Fruit fly (Drosophila melanogaster): Measurements from ENCODE around the gene Shmt.

The Shmt gene

dm6 chrX:5896809-5897700 is 19.5 kb downstream of the Shmt start:
- TF ChIP-seq psq (optimal IDR thresholded peaks at IDR 0.05), result no peak
- no peak for TF ChIP-seq EcR (GFP tag; optimal IDR thresholded peaks at IDR 0.05)
- no peak for TF ChIP-seq pan (optimal IDR thresholded peaks at IDR 0.05)
- TF ChIP-seq Dll (optimal IDR thresholded peaks at IDR 0.05), result no peak
- no peak for TF ChIP-seq usp (GFP tag; optimal IDR thresholded peaks at IDR 0.05)
- no peak for TF ChIP-seq CG8478 (optimal IDR thresholded peaks at IDR 0.05)

- TF ChIP-seq usp (GFP tag; optimal IDR thresholded peaks at IDR 0.05), result no peak
- TF ChIP-seq CG8478 (optimal IDR thresholded peaks at IDR 0.05), result no peak
- TF ChIP-seq pan (optimal IDR thresholded peaks at IDR 0.05), result no peak
- no peak for TF ChIP-seq EcR (GFP tag; optimal IDR thresholded peaks at IDR 0.05)
- TF ChIP-seq Dll (optimal IDR thresholded peaks at IDR 0.05), result no peak
- TF ChIP-seq psq (optimal IDR thresholded peaks at IDR 0.05), result no peak
Measured at dm6 chrX:5895821-5896550, 20.6 kb downstream of the Shmt start.

dm6 chrX:5894529-5895487 is 21.8 kb downstream of the Shmt start:
- no peak for TF ChIP-seq Dll (optimal IDR thresholded peaks at IDR 0.05)
- TF ChIP-seq pan (optimal IDR thresholded peaks at IDR 0.05), result no peak
- TF ChIP-seq CG8478 (optimal IDR thresholded peaks at IDR 0.05), result no peak
- no peak for TF ChIP-seq usp (GFP tag; optimal IDR thresholded peaks at IDR 0.05)
- no peak for TF ChIP-seq psq (optimal IDR thresholded peaks at IDR 0.05)
- TF ChIP-seq EcR (GFP tag; optimal IDR thresholded peaks at IDR 0.05), result no peak

- no peak for TF ChIP-seq CG8478 (optimal IDR thresholded peaks at IDR 0.05)
- no peak for TF ChIP-seq usp (GFP tag; optimal IDR thresholded peaks at IDR 0.05)
Measured at dm6 chrX:5893165-5893564, 23.4 kb downstream of the Shmt start.

dm6 chrX:5892512-5892911 is 24.1 kb downstream of the Shmt start:
- TF ChIP-seq psq (optimal IDR thresholded peaks at IDR 0.05), result no peak
- no peak for TF ChIP-seq CG8478 (optimal IDR thresholded peaks at IDR 0.05)
- no peak for TF ChIP-seq Dll (optimal IDR thresholded peaks at IDR 0.05)
- TF ChIP-seq usp (GFP tag; optimal IDR thresholded peaks at IDR 0.05), result no peak
- no peak for TF ChIP-seq pan (optimal IDR thresholded peaks at IDR 0.05)
- no peak for TF ChIP-seq EcR (GFP tag; optimal IDR thresholded peaks at IDR 0.05)

dm6 chrX:5891666-5892444 is 24.7 kb downstream of the Shmt start:
- no peak for TF ChIP-seq EcR (GFP tag; optimal IDR thresholded peaks at IDR 0.05)

dm6 chrX:5888933-5889332 is 27.7 kb downstream of the Shmt start:
- no peak for TF ChIP-seq CG8478 (optimal IDR thresholded peaks at IDR 0.05)
- TF ChIP-seq Dll (optimal IDR thresholded peaks at IDR 0.05), result no peak
- no peak for TF ChIP-seq usp (GFP tag; optimal IDR thresholded peaks at IDR 0.05)
- no peak for TF ChIP-seq EcR (GFP tag; optimal IDR thresholded peaks at IDR 0.05)
- no peak for TF ChIP-seq psq (optimal IDR thresholded peaks at IDR 0.05)
- no peak for TF ChIP-seq pan (optimal IDR thresholded peaks at IDR 0.05)

dm6 chrX:5888260-5888659 is 28.3 kb downstream of the Shmt start:
- no peak for TF ChIP-seq pan (optimal IDR thresholded peaks at IDR 0.05)
- TF ChIP-seq EcR (GFP tag; optimal IDR thresholded peaks at IDR 0.05), result no peak

- no peak for TF ChIP-seq usp (GFP tag; optimal IDR thresholded peaks at IDR 0.05)
- peak; percentile 51 to 83 for TF ChIP-seq EcR (GFP tag; optimal IDR thresholded peaks at IDR 0.05)
Measured at dm6 chrX:5886764-5887555, 29.6 kb downstream of the Shmt start.

dm6 chrX:5885973-5886372 is 30.6 kb downstream of the Shmt start:
- no peak for TF ChIP-seq EcR (GFP tag; optimal IDR thresholded peaks at IDR 0.05)
- no peak for TF ChIP-seq psq (optimal IDR thresholded peaks at IDR 0.05)
- no peak for TF ChIP-seq Dll (optimal IDR thresholded peaks at IDR 0.05)
- no peak for TF ChIP-seq CG8478 (optimal IDR thresholded peaks at IDR 0.05)
- TF ChIP-seq pan (optimal IDR thresholded peaks at IDR 0.05), result no peak
- TF ChIP-seq usp (GFP tag; optimal IDR thresholded peaks at IDR 0.05), result no peak

dm6 chrX:5885521-5885920 is 31.1 kb downstream of the Shmt start:
- no peak for TF ChIP-seq pan (optimal IDR thresholded peaks at IDR 0.05)
- no peak for TF ChIP-seq EcR (GFP tag; optimal IDR thresholded peaks at IDR 0.05)
- no peak for TF ChIP-seq psq (optimal IDR thresholded peaks at IDR 0.05)
- TF ChIP-seq usp (GFP tag; optimal IDR thresholded peaks at IDR 0.05), result no peak
- TF ChIP-seq Dll (optimal IDR thresholded peaks at IDR 0.05), result no peak
- TF ChIP-seq CG8478 (optimal IDR thresholded peaks at IDR 0.05), result no peak
